Worm (Caenorhabditis elegans): Measurements from ENCODE around the gene cyp-33C6.

cyp-33C6 gene

DNA sequence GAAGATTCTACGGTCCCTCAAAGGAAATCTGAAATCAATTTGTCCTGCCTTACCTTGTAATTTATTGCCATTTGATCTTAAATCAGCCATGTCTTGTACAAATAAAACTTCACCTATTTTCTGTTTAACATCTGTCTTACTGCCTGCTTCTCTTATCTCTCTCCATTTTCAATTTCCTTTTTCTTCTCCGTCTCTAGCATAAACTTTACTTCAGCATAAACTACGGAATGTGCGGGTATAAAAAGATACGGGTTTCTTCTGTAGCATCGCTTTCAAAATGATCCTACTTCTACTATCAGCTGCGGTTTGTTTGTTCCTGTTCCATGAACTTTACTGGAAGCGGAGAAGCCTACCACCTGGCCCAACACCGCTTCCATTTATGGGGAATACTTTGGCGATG is 4.5 kb downstream of the cyp-33C6 start, which contains the start of gene cyp-33C5:
cyp-33C5 (plus strand) TSS at position 254 of the 400 bp plus-strand sequence.
- TF ChIP-seq nhr-80 (tag; optimal IDR thresholded peaks at IDR 0.05) (peak; percentile 4), chd-7 (tag; optimal IDR thresholded peaks at IDR 0.05) (no peak), hmg-1.2 (GFP tag; IDR thresholded peaks at IDR 0.05) (peak; percentile 80; the same call in 1 of the 2 replicates)

- TF ChIP-seq hrde-1 (tag; optimal IDR thresholded peaks at IDR 0.05; ENCODE audit: borderline replicate concordance) (no peak), sea-2 (GFP tag; IDR thresholded peaks at IDR 0.05) (no peak), cebp-2 (GFP tag; IDR thresholded peaks at IDR 0.05) (no peak), hmg-1.2 (GFP tag; IDR thresholded peaks at IDR 0.05) (peak; percentile 41; the same call in 1 of the 2 replicates), athp-1 (tag; optimal IDR thresholded peaks at IDR 0.05) (no peak), F23B12.7 (tag; optimal IDR thresholded peaks at IDR 0.05; ENCODE audit: insufficient read depth) (no peak), let-607 (tag; optimal IDR thresholded peaks at IDR 0.05) (no peak)
Observed at ce11 chrV:2242630-2243029, 6.6 kb downstream of the cyp-33C6 start, which contains the start of gene cyp-33C3. Gene cyp-33C3 (plus strand): TSS chrV:2242778.

DNA sequence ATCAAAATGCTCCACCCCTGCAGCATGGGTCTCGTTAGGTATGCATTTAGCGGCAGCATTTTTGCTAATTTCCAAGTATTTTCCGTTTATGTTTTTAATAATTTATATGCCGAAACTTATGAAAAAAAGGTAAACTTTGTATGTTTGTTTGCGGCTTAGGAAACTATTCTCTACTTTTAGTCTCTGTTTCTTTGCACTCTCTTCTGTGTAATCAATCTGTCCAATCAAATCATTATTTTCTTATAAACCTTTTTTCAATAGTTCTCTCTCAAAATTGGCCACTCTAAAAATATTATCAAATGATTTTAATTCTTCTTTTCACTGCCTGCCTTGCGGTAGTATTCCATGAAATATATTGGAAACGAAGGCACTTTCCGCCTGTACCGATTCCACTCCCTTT is 11.2 kb downstream of the cyp-33C6 start:
- TF ChIP-seq rec-8 (tag; optimal IDR thresholded peaks at IDR 0.05): no peak

- TF ChIP-seq hmg-1.2 (GFP tag; IDR thresholded peaks at IDR 0.05) (peak; percentile 71; the same call in 1 of the 2 replicates), cebp-1 (GFP tag; IDR thresholded peaks at IDR 0.05) (0 out of 2 replicates have a peak, but pooled peaks have one; percentile 27), cebp-1 (tag; optimal IDR thresholded peaks at IDR 0.05) (peak; percentile 55), nhr-80 (tag; optimal IDR thresholded peaks at IDR 0.05) (peak; percentile 33), ztf-18 (tag; optimal IDR thresholded peaks at IDR 0.05) (no peak)
Observed at ce11 chrV:2235848-2236247, 13.4 kb downstream of the cyp-33C6 start, which contains the start of gene cyp-33C4. Gene cyp-33C4 (plus strand): TSS chrV:2236140.

DNA sequence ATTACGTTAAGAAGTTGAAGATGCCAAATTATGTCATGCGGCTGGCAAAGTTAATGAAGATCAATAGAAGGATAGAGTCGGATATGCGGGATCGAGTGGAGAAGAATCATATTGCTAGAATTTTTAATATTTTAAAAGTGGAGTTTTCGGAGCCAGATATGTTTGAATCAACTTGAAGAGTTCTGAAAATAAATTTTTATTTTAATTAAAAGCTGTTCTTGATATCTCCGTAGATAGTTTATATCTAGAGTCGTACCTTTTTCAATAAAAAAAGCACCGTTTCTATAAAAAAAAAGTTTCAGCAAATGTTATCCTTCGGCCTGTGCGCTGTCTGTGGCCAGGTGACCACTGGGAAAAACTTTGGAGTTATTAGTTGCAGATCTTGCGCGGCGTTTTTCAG is 16.0 kb downstream of the cyp-33C6 start, which contains the start of gene nhr-96:
nhr-96 (plus strand) TSS at position 301 of the 400 bp plus-strand sequence.
- TF ChIP-seq lir-1 (GFP tag; conservative IDR thresholded peaks at IDR 0.05) (no peak), nhr-90 (tag; optimal IDR thresholded peaks at IDR 0.05) (no peak), mxl-1 (tag; optimal IDR thresholded peaks at IDR 0.05) (no peak), rpc-1 (optimal IDR thresholded peaks at IDR 0.05) (no peak), rpc-1 (tag; optimal IDR thresholded peaks at IDR 0.05) (no peak), unc-62 (GFP tag; optimal IDR thresholded peaks at IDR 0.05) (no peak), dpl-1 (GFP tag; optimal IDR thresholded peaks at IDR 0.05) (no peak), nhr-120 (GFP tag; IDR thresholded peaks at IDR 0.05) (no peak), snpc-4 (GFP tag; optimal IDR thresholded peaks at IDR 0.05) (no peak), snpc-4 (tag; optimal IDR thresholded peaks at IDR 0.05) (no peak)

- TF ChIP-seq cebp-1 (GFP tag; IDR thresholded peaks at IDR 0.05) (no peak), cebp-1 (tag; optimal IDR thresholded peaks at IDR 0.05) (peak; percentile 25), nhr-80 (tag; optimal IDR thresholded peaks at IDR 0.05) (peak; percentile 4), F49E8.2 (tag; optimal IDR thresholded peaks at IDR 0.05; ENCODE audit: insufficient read depth) (no peak), attf-5 (GFP tag; optimal IDR thresholded peaks at IDR 0.05) (peak; percentile 34), hmg-1.2 (GFP tag; IDR thresholded peaks at IDR 0.05) (peak; percentile 52; the same call in 1 of the 2 replicates), chd-7 (tag; optimal IDR thresholded peaks at IDR 0.05) (no peak)
Observed at ce11 chrV:2230912-2231311, 18.3 kb downstream of the cyp-33C6 start, which contains the start of gene nhr-134. Gene nhr-134 (plus strand): TSS chrV:2231223.

- TF ChIP-seq nhr-80 (tag; optimal IDR thresholded peaks at IDR 0.05): no peak
- TF ChIP-seq Y53G8AR.9 (GFP tag; conservative IDR thresholded peaks at IDR 0.05): no peak
- no peak for TF ChIP-seq hmg-1.2 (GFP tag; IDR thresholded peaks at IDR 0.05)
- no peak for TF ChIP-seq fkh-3 (tag; optimal IDR thresholded peaks at IDR 0.05)
Observed at ce11 chrV:2228781-2229180, 20.4 kb downstream of the cyp-33C6 start, which contains the start of gene nhr-126. Gene nhr-126 (plus strand): TSS chrV:2229081.
